Fruit fly (Drosophila melanogaster) whole organism, embryonic: ENCODE results near the gene CG33258.

ENCODE experiments used
- Atf6 ChIP-seq: fragments of 200-800 bp; sonication (Bioruptor generic); IDR thresholded peaks from 2 replicates; pipeline ENCODE4 v1.3.6; 2022; ENCODE audit warnings: missing biosample characterization, missing genetic modification characterization
- CG11504 ChIP-seq: fragments of 200-800 bp; sonication (Bioruptor generic); optimal IDR thresholded peaks from 3 replicates; lab custom pipeline; 2019; ENCODE audit warnings: missing biosample characterization, mild to moderate bottlenecking, missing genetic modification characterization, moderate library complexity
- CG1603 ChIP-seq: fragments of 200-800 bp; sonication (Bioruptor generic); optimal IDR thresholded peaks from 2 replicates; lab custom pipeline; 2019; ENCODE audit warnings: missing biosample characterization, mild to moderate bottlenecking, missing genetic modification characterization, moderate library complexity
- CG18262 ChIP-seq: fragments of 200-800 bp; optimal IDR thresholded peaks from 3 replicates; lab custom pipeline; 2019; ENCODE audit warnings: missing biosample characterization, mild to moderate bottlenecking, missing genetic modification characterization, moderate library complexity
- CG18764 ChIP-seq: fragments of 200-800 bp; sonication (Bioruptor generic); optimal IDR thresholded peaks from 3 replicates; lab custom pipeline; 2016; ENCODE audit warnings: missing biosample characterization, missing genetic modification characterization
- CG2202 ChIP-seq: fragments of 200-800 bp; sonication (Bioruptor generic); optimal IDR thresholded peaks from 2 replicates; lab custom pipeline; 2018; ENCODE audit warnings: missing biosample characterization, mild to moderate bottlenecking, missing genetic modification characterization
- CG3065 ChIP-seq: fragments of 200-800 bp; sonication (Bioruptor generic); optimal IDR thresholded peaks from 2 replicates; lab custom pipeline; 2016; ENCODE audit warnings: missing biosample characterization, missing genetic modification characterization
- CG31365 ChIP-seq: fragments of 200-800 bp; sonication (Bioruptor generic); optimal IDR thresholded peaks from 2 replicates; lab custom pipeline; 2018; ENCODE audit warnings: missing biosample characterization, mild to moderate bottlenecking, missing genetic modification characterization
- CG33213 ChIP-seq: fragments of 200-800 bp; sonication (Bioruptor generic); optimal IDR thresholded peaks from 3 replicates; lab custom pipeline; 2016; ENCODE audit warnings: missing biosample characterization, missing genetic modification characterization
- CG7357 ChIP-seq: fragments of 200-800 bp; sonication (Bioruptor generic); IDR thresholded peaks from 3 replicates; pipeline ENCODE4 v1.3.6; 2022; ENCODE audit warnings: missing biosample characterization, missing genetic modification characterization
- CG7372 ChIP-seq: fragments of 200-800 bp; sonication (Bioruptor generic); IDR thresholded peaks from 2 replicates; pipeline ENCODE4 v1.3.6; 2022; ENCODE audit warnings: missing biosample characterization, missing genetic modification characterization
- CG7745 ChIP-seq: fragments of 200-800 bp; sonication (Bioruptor generic); optimal IDR thresholded peaks from 2 replicates; lab custom pipeline; 2018; ENCODE audit warnings: missing biosample characterization, mild to moderate bottlenecking, missing genetic modification characterization, moderate library complexity
- CG7839 ChIP-seq: fragments of 200-800 bp; sonication (Bioruptor generic); optimal IDR thresholded peaks from 3 replicates; lab custom pipeline; 2018; ENCODE audit warnings: missing biosample characterization, mild to moderate bottlenecking, missing genetic modification characterization, moderate library complexity
- CG8089 ChIP-seq: fragments of 200-800 bp; sonication (Bioruptor generic); optimal IDR thresholded peaks from 3 replicates; lab custom pipeline; 2016; ENCODE audit warnings: missing biosample characterization, missing genetic modification characterization
- CG8765 ChIP-seq: fragments of 200-800 bp; sonication (Bioruptor generic); IDR thresholded peaks from 2 replicates; pipeline ENCODE4 v1.3.6; 2022; ENCODE audit warnings: missing biosample characterization, missing genetic modification characterization
- CG9437 ChIP-seq: fragments of 200-800 bp; sonication (Bioruptor generic); optimal IDR thresholded peaks from 2 replicates; lab custom pipeline; 2018; ENCODE audit warnings: missing biosample characterization, mild to moderate bottlenecking, missing genetic modification characterization
- CG9609 ChIP-seq: fragments of 200-800 bp; sonication (Bioruptor generic); optimal IDR thresholded peaks from 3 replicates; lab custom pipeline; 2016; ENCODE audit warnings: missing biosample characterization, missing genetic modification characterization
- CHES-1-like ChIP-seq: fragments of 200-800 bp; sonication (Bioruptor generic); optimal IDR thresholded peaks from 2 replicates; lab custom pipeline; 2016; ENCODE audit warnings: missing biosample characterization, missing genetic modification characterization
- D ChIP-seq, 2 experiments: fragments of 200-800 bp in 1 of 2; fragments of >200 bp in 1 of 2; sonication (Bioruptor generic) in 1 of 2; optimal IDR thresholded peaks; 2 replicates in 1 of 2; 3 replicates in 1 of 2; lab custom pipeline; 2017; ENCODE audit warnings: mild to moderate bottlenecking in 1 of 2, missing biosample characterization in 1 of 2, missing genetic modification characterization in 1 of 2, missing genetic modification reagents in 1 of 2
- Dll ChIP-seq: fragments of 200-800 bp; sonication (Bioruptor generic); IDR thresholded peaks from 4 replicates; pipeline ENCODE4 v1.3.6; 2022; ENCODE audit warnings: missing biosample characterization, missing genetic modification characterization; ENCODE audit not compliant: partially characterized antibody
- Fer2 ChIP-seq: fragments of 200-800 bp; sonication (Bioruptor generic); optimal IDR thresholded peaks from 2 replicates; lab custom pipeline; 2018; ENCODE audit warnings: missing biosample characterization, mild to moderate bottlenecking, missing genetic modification characterization, moderate library complexity
- Fer3 ChIP-seq: fragments of 200-800 bp; sonication (Bioruptor generic); optimal IDR thresholded peaks from 2 replicates; lab custom pipeline; 2018; ENCODE audit warnings: missing biosample characterization, mild to moderate bottlenecking, missing genetic modification characterization, moderate library complexity
- HHEX ChIP-seq: fragments of 200-800 bp; sonication (Bioruptor generic); optimal IDR thresholded peaks from 3 replicates; lab custom pipeline; 2017; ENCODE audit warnings: missing biosample characterization, mild to moderate bottlenecking, missing genetic modification characterization, missing genetic modification reagents
- MESR4 ChIP-seq: fragments of 200-800 bp; sonication (Bioruptor generic); optimal IDR thresholded peaks from 2 replicates; lab custom pipeline; 2018; ENCODE audit warnings: missing biosample characterization, mild to moderate bottlenecking, missing genetic modification characterization, moderate library complexity
- Med ChIP-seq: fragments of 200-800 bp; sonication (Bioruptor generic); peaks from one replicate; lab custom pipeline; 2016; ENCODE audit warnings: missing biosample characterization, missing genetic modification characterization, mild to moderate bottlenecking, inconsistent platforms, moderate library complexity
- Opbp ChIP-seq: fragments of 200-800 bp; sonication (Bioruptor generic); IDR thresholded peaks from 3 replicates; pipeline ENCODE4 v1.3.6; 2022; ENCODE audit warnings: missing biosample characterization, missing genetic modification characterization; ENCODE audit not compliant: partially characterized antibody
- Pdp1 ChIP-seq, 2 experiments: fragments of 200-800 bp; sonication (Bioruptor generic); optimal IDR thresholded peaks; 3 replicates each; lab custom pipeline; 2016; ENCODE audit warnings: missing biosample characterization in 2 of 2, missing genetic modification characterization in 2 of 2, mild to moderate bottlenecking in 1 of 2, moderate library complexity in 1 of 2
- Ptx1 ChIP-seq: fragments of 200-800 bp; sonication (Bioruptor generic); IDR thresholded peaks from 2 replicates; pipeline ENCODE4 v1.3.6; 2022; ENCODE audit warnings: missing biosample characterization, missing genetic modification characterization
- Rfx ChIP-seq: fragments of 200-800 bp; sonication (Bioruptor generic); IDR thresholded peaks from 2 replicates; pipeline ENCODE4 v1.3.6; 2022; ENCODE audit warnings: missing biosample characterization, missing genetic modification characterization
- Sox100B ChIP-seq: fragments of 200-800 bp; sonication (Bioruptor generic); optimal IDR thresholded peaks from 3 replicates; lab custom pipeline; 2018; ENCODE audit warnings: missing biosample characterization, mild to moderate bottlenecking, missing genetic modification characterization
- Xbp1 ChIP-seq: fragments of 200-800 bp; sonication (Bioruptor generic); optimal IDR thresholded peaks from 3 replicates; lab custom pipeline; 2016; ENCODE audit warnings: missing biosample characterization, mild to moderate bottlenecking, missing genetic modification characterization
- Xrp1 ChIP-seq: fragments of 200-800 bp; sonication (Bioruptor generic); IDR thresholded peaks from 2 replicates; pipeline ENCODE4 v1.3.6; 2022; ENCODE audit warnings: missing biosample characterization, missing genetic modification characterization
- aop ChIP-seq: fragments of 200-800 bp; sonication (Bioruptor generic); IDR thresholded peaks from 2 replicates; pipeline ENCODE4 v1.3.6; 2022; ENCODE audit warnings: missing biosample characterization, missing genetic modification characterization
- cas ChIP-seq: fragments of 200-800 bp; sonication (Bioruptor generic); IDR thresholded peaks from 2 replicates; pipeline ENCODE4 v1.3.6; 2022; ENCODE audit warnings: missing biosample characterization, missing genetic modification characterization
- crc ChIP-seq: fragments of 200-800 bp; sonication (Bioruptor generic); optimal IDR thresholded peaks from 2 replicates; lab custom pipeline; 2016; ENCODE audit warnings: missing biosample characterization, missing genetic modification characterization
- croc ChIP-seq: fragments of 200-800 bp; sonication (Bioruptor generic); conservative IDR thresholded peaks from 3 replicates; pipeline ENCODE4 v1.3.6; 2022; ENCODE audit warnings: missing biosample characterization, missing genetic modification characterization
- crol ChIP-seq: fragments of 200-800 bp; sonication (Bioruptor generic); IDR thresholded peaks from 2 replicates; pipeline ENCODE4 v1.3.6; 2022; ENCODE audit warnings: missing biosample characterization, missing genetic modification characterization
- gcm ChIP-seq: fragments of 200-800 bp; sonication (Bioruptor generic); optimal IDR thresholded peaks from 2 replicates; lab custom pipeline; 2019; ENCODE audit warnings: missing biosample characterization, mild to moderate bottlenecking, missing genetic modification characterization, moderate library complexity
- gt ChIP-seq: fragments of 200-800 bp; sonication (Bioruptor generic); IDR thresholded peaks from 2 replicates; pipeline ENCODE4 v1.3.6; 2022; ENCODE audit warnings: missing biosample characterization, missing genetic modification characterization
- inv ChIP-seq: fragments of 200-800 bp; sonication (Bioruptor generic); IDR thresholded peaks from 2 replicates; pipeline ENCODE4 v1.3.6; 2022; ENCODE audit warnings: missing biosample characterization, missing genetic modification characterization; ENCODE audit not compliant: partially characterized antibody
- lola ChIP-seq, 3 experiments: fragments of >200 bp in 2 of 3; fragments of 200-800 bp in 1 of 3; sonication (Bioruptor generic) in 1 of 3; optimal IDR thresholded peaks; 2 replicates each; lab custom pipeline; 2017 to 2019; ENCODE audit warnings: missing biosample characterization in 3 of 3, missing genetic modification characterization in 3 of 3, mild to moderate bottlenecking in 1 of 3, moderate library complexity in 1 of 3
- nerfin-2 ChIP-seq: fragments of 200-800 bp; sonication (Bioruptor generic); IDR thresholded peaks from 2 replicates; pipeline ENCODE4 v1.3.6; 2022; ENCODE audit warnings: missing biosample characterization, missing genetic modification characterization; ENCODE audit not compliant: partially characterized antibody
- salm ChIP-seq: fragments of 200-800 bp; sonication (Bioruptor generic); optimal IDR thresholded peaks from 2 replicates; lab custom pipeline; 2018; ENCODE audit warnings: missing biosample characterization, mild to moderate bottlenecking, missing genetic modification characterization
- scrt ChIP-seq: fragments of 200-800 bp; sonication (Bioruptor generic); optimal IDR thresholded peaks from 2 replicates; lab custom pipeline; 2018; ENCODE audit warnings: missing biosample characterization, mild to moderate bottlenecking, missing genetic modification characterization, moderate library complexity
- shn ChIP-seq: fragments of 200-800 bp; sonication (Bioruptor generic); optimal IDR thresholded peaks from 3 replicates; lab custom pipeline; 2016; ENCODE audit warnings: missing biosample characterization, missing genetic modification characterization
- slou ChIP-seq: fragments of 200-800 bp; sonication (Bioruptor generic); optimal IDR thresholded peaks from 3 replicates; lab custom pipeline; 2016; ENCODE audit warnings: missing biosample characterization, missing genetic modification characterization
- sr ChIP-seq: fragments of 200-800 bp; sonication (Bioruptor generic); IDR thresholded peaks from 3 replicates; pipeline ENCODE4 v1.3.6; 2022; ENCODE audit warnings: missing biosample characterization, missing genetic modification characterization
- sug ChIP-seq: fragments of 200-800 bp; optimal IDR thresholded peaks from 2 replicates; lab custom pipeline; 2019; ENCODE audit warnings: missing biosample characterization, mild to moderate bottlenecking, missing genetic modification characterization, moderate library complexity
- wor ChIP-seq: fragments of 200-800 bp; sonication (Bioruptor generic); IDR thresholded peaks from 2 replicates; pipeline ENCODE4 v1.3.6; 2022; ENCODE audit warnings: missing biosample characterization, missing genetic modification characterization

Gene CG33258

DNA sequence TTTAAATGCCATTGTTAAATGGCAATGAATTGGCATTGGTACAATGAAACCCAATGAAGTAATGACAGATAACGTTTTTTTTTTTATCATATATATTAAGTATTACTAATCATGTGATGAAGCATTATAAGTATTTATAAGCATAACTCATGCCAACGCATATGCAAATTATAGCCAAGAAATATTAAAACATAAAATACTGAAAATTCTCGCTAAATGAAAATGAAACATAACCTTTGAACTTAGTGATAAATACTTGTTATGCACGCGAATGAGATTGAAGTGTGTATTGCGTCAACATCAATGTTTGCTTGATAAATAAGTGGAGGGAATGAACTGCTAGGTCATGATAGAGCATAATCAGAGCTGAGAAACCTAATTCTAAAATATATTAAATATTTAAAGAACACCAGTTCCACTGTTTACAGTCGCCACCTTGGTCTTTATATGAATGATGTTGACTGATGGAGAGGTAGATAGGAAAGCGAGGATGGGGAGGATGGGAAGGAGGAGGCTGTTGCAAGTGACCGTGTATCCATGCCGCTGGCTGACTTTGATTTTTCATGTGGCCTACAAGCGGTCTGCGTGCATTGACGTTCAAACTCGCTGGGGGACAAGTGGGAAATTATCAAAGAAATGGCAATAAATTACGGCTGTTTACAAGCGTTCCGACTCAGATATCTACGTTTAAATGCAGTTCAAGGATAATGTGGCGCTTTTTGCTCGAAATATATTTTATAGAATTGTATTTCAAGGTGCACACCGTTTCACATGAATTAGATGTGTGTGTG is 26.1 kb upstream of the CG33258 start (continued):
- TF ChIP-seq CG2202 (tag; lab: Kevin White, UChicago) (peak; percentile 58), aop (GFP tag; lab: Robert Waterston, UW) (no peak), D (optimal IDR thresholded peaks at IDR 0.05; lab: Kevin White, UChicago) (no peak), D (GFP tag; optimal IDR thresholded peaks at IDR 0.05; lab: Kevin White, UChicago) (peak; percentile 39), CG3065 (no peak), CG1603 (tag; lab: Kevin White, UChicago) (peak; percentile 40), inv (GFP tag; lab: Robert Waterston, UW) (no peak), gt (GFP tag; lab: Robert Waterston, UW) (no peak), CG11504 (tag; lab: Kevin White, UChicago) (peak; percentile 9), shn (GFP tag; lab: Kevin White, UChicago) (no peak), CG8765 (GFP tag; lab: Robert Waterston, UW) (no peak), Sox100B (GFP tag; lab: Kevin White, UChicago) (no peak), salm (tag; lab: Kevin White, UChicago) (no peak), Rfx (GFP tag; lab: Robert Waterston, UW) (no peak), Atf6 (GFP tag; lab: Robert Waterston, UW) (no peak), Fer2 (no peak), Fer3 (no peak), cas (GFP tag; lab: Robert Waterston, UW) (no peak), lola (GFP tag; optimal IDR thresholded peaks at IDR 0.05; lab: Kevin White, UChicago) (peak in 1 of 3 experiments; percentile 24), MESR4 (GFP tag; lab: Kevin White, UChicago) (no peak), CG31365 (tag; lab: Kevin White, UChicago) (no peak), crc (GFP tag; lab: Kevin White, UChicago) (no peak), Xrp1 (GFP tag; lab: Robert Waterston, UW) (peak; percentile 67), nerfin-2 (GFP tag; lab: Robert Waterston, UW) (no peak), CG9437 (no peak), Pdp1 (GFP tag; optimal IDR thresholded peaks at IDR 0.05; lab: Kevin White, UChicago) (peak in 1 of 2 experiments; percentile 55), Xbp1 (GFP tag; lab: Kevin White, UChicago) (no peak), wor (GFP tag; lab: Robert Waterston, UW) (no peak), CG18764 (peak; percentile 25), CG7745 (tag; lab: Kevin White, UChicago) (peak; percentile 46), CG9609 (GFP tag; lab: Kevin White, UChicago) (no peak), CG7357 (GFP tag; lab: Robert Waterston, UW) (no peak), CG7839 (tag; lab: Kevin White, UChicago) (no peak), crol (no peak), sug (tag; lab: Kevin White, UChicago) (no peak), croc (GFP tag; lab: Robert Waterston, UW) (no peak), CG8089 (no peak), Dll (GFP tag; lab: Robert Waterston, UW) (no peak), sr (GFP tag; lab: Robert Waterston, UW) (no peak), CG7372 (GFP tag; lab: Robert Waterston, UW) (no peak), scrt (no peak), Opbp (GFP tag; lab: Robert Waterston, UW) (no peak), slou (GFP tag; lab: Kevin White, UChicago) (no peak), CG18262 (tag; lab: Kevin White, UChicago) (peak; percentile 43), HHEX (GFP tag; lab: Kevin White, UChicago) (no peak), CHES-1-like (GFP tag; lab: Kevin White, UChicago) (no peak), Ptx1 (GFP tag; lab: Robert Waterston, UW) (no peak), gcm (GFP tag; lab: Kevin White, UChicago) (no peak), Med (peak; percentile 56), CG33213 (no peak)
